Worm (Caenorhabditis elegans) whole organism, L2 larva: ENCODE data around the gene M199.8.
"Not testable (repeated sequence)": the region's sequence is repeated elsewhere in the genome, so short reads cannot be mapped to it uniquely, and the experiment has no call there.

Experiments used
- C34F6.9 ChIP-seq: fragments of 150-350 bp; optimal IDR thresholded peaks from 2 replicates; lab custom pipeline; 2014; ENCODE audit warnings: missing biosample characterization, missing genetic modification characterization
- F13H6.1 ChIP-seq: sonication (generic microtip); optimal IDR thresholded peaks from 2 replicates; lab custom pipeline; 2016; ENCODE audit warnings: missing genetic modification characterization, missing compliant biosample characterization
- R02D3.7 ChIP-seq: fragments of 150-350 bp; optimal IDR thresholded peaks from 2 replicates; lab custom pipeline; 2014; ENCODE audit warnings: missing biosample characterization, missing genetic modification characterization
- Y55F3AM.14 ChIP-seq: fragments of 200-800 bp; sonication (Bioruptor generic); optimal IDR thresholded peaks from 2 replicates; lab custom pipeline; 2018; ENCODE audit warnings: mild to moderate bottlenecking, missing genetic modification characterization, missing compliant biosample characterization
- ZK546.5 ChIP-seq: sonication (generic microtip); optimal IDR thresholded peaks from 2 replicates; lab custom pipeline; 2017; ENCODE audit warnings: missing biosample characterization, missing genetic modification characterization
- alr-1 ChIP-seq: fragments of 150-350 bp; optimal IDR thresholded peaks from 2 replicates; lab custom pipeline; 2014; ENCODE audit warnings: missing biosample characterization, missing genetic modification characterization
- aly-2 ChIP-seq: fragments of 150-350 bp; optimal IDR thresholded peaks from 2 replicates; lab custom pipeline; 2014; ENCODE audit warnings: missing biosample characterization, missing genetic modification characterization
- ama-1 ChIP-seq: fragments of 150-350 bp; optimal IDR thresholded peaks from 2 replicates; lab custom pipeline; 2018; ENCODE audit warnings: inconsistent platforms
- ceh-16 ChIP-seq: fragments of 150-350 bp; optimal IDR thresholded peaks from 2 replicates; lab custom pipeline; 2014; ENCODE audit warnings: missing biosample characterization, missing genetic modification characterization
- ceh-82 ChIP-seq: fragments of 150-350 bp; optimal IDR thresholded peaks from 2 replicates; lab custom pipeline; 2014; ENCODE audit warnings: missing biosample characterization, missing genetic modification characterization
- dmd-4 ChIP-seq: sonication (generic microtip); optimal IDR thresholded peaks from 2 replicates; lab custom pipeline; 2017; ENCODE audit warnings: missing biosample characterization, missing genetic modification characterization
- egl-27 ChIP-seq: sonication (generic microtip); optimal IDR thresholded peaks from 3 replicates; lab custom pipeline; 2017; ENCODE audit warnings: missing biosample characterization, missing genetic modification reagents, missing genetic modification characterization
- elt-3 ChIP-seq: sonication (generic microtip); optimal IDR thresholded peaks from 2 replicates; lab custom pipeline; 2017; ENCODE audit warnings: missing biosample characterization, missing genetic modification characterization
- lin-39 ChIP-seq: fragments of 150-350 bp; optimal IDR thresholded peaks from 2 replicates; lab custom pipeline; 2014; ENCODE audit warnings: missing biosample characterization, missing genetic modification reagents, missing genetic modification characterization
- mab-5 ChIP-seq: fragments of 150-350 bp; optimal IDR thresholded peaks from 2 replicates; lab custom pipeline; 2014; ENCODE audit warnings: missing biosample characterization, missing genetic modification characterization
- mbf-1 ChIP-seq: sonication (generic microtip); optimal IDR thresholded peaks from 2 replicates; lab custom pipeline; 2017; ENCODE audit warnings: missing biosample characterization, missing genetic modification characterization
- mdl-1 ChIP-seq, 2 experiments: fragments of 150-350 bp in 1 of 2; sonication (generic microtip) in 1 of 2; optimal IDR thresholded peaks; 2 replicates each; lab custom pipeline; 2017; ENCODE audit warnings: missing biosample characterization in 2 of 2, missing genetic modification characterization in 2 of 2
- nhr-10 ChIP-seq: sonication (generic microtip); optimal IDR thresholded peaks from 2 replicates; lab custom pipeline; 2017; ENCODE audit warnings: missing biosample characterization, missing genetic modification characterization
- nhr-21 ChIP-seq: fragments of 150-350 bp; optimal IDR thresholded peaks from 2 replicates; lab custom pipeline; 2014; ENCODE audit warnings: missing biosample characterization, missing genetic modification characterization
- nhr-23 ChIP-seq: fragments of 150-350 bp; optimal IDR thresholded peaks from 2 replicates; lab custom pipeline; 2014; ENCODE audit warnings: missing biosample characterization, missing genetic modification reagents, missing genetic modification characterization
- nhr-25 ChIP-seq: fragments of 150-350 bp; sonication (generic microtip); optimal IDR thresholded peaks from 3 replicates; lab custom pipeline; 2014; ENCODE audit warnings: missing biosample characterization, missing genetic modification characterization
- nhr-6 ChIP-seq: fragments of 150-350 bp; optimal IDR thresholded peaks from 2 replicates; lab custom pipeline; 2014; ENCODE audit warnings: missing biosample characterization, missing genetic modification characterization
- nhr-77 ChIP-seq: fragments of 150-350 bp; optimal IDR thresholded peaks from 2 replicates; lab custom pipeline; 2014; ENCODE audit warnings: missing biosample characterization, missing genetic modification characterization
- peb-1 ChIP-seq: fragments of 150-350 bp; optimal IDR thresholded peaks from 2 replicates; lab custom pipeline; 2014; ENCODE audit warnings: missing biosample characterization, missing genetic modification characterization
- sem-4 ChIP-seq: fragments of 150-350 bp; optimal IDR thresholded peaks from 2 replicates; lab custom pipeline; 2014; ENCODE audit warnings: missing biosample characterization, missing genetic modification reagents, missing genetic modification characterization
- skn-1 ChIP-seq: sonication (generic microtip); optimal IDR thresholded peaks from 2 replicates; lab custom pipeline; 2017; ENCODE audit warnings: missing biosample characterization, missing genetic modification characterization
- sma-3 ChIP-seq: sonication (generic microtip); optimal IDR thresholded peaks from 2 replicates; lab custom pipeline; 2016; ENCODE audit warnings: missing genetic modification reagents, missing genetic modification characterization, missing compliant biosample characterization
- sma-9 ChIP-seq, 2 experiments: fragments of 150-350 bp in 1 of 2; sonication (generic microtip) in 1 of 2; optimal IDR thresholded peaks; 2 replicates each; lab custom pipeline; 2014 to 2016; ENCODE audit warnings: missing genetic modification characterization in 2 of 2, mild to moderate bottlenecking in 1 of 2, missing biosample characterization in 1 of 2, missing compliant biosample characterization in 1 of 2, missing genetic modification reagents in 1 of 2, moderate library complexity in 1 of 2
- snpc-4 ChIP-seq: fragments of 150-350 bp; optimal IDR thresholded peaks from 2 replicates; lab custom pipeline; 2014; ENCODE audit warnings: missing biosample characterization, missing genetic modification characterization
- unc-39 ChIP-seq: fragments of 150-350 bp; optimal IDR thresholded peaks from 2 replicates; lab custom pipeline; 2014; ENCODE audit warnings: missing biosample characterization, missing genetic modification characterization
- unc-55 ChIP-seq: fragments of 150-350 bp; sonication (generic microtip); optimal IDR thresholded peaks from 3 replicates; lab custom pipeline; 2014; ENCODE audit warnings: missing biosample characterization, missing genetic modification reagents, missing genetic modification characterization
- unc-62 ChIP-seq: fragments of 150-350 bp; optimal IDR thresholded peaks from 2 replicates; lab custom pipeline; 2014; ENCODE audit warnings: missing biosample characterization, missing genetic modification reagents, missing genetic modification characterization
- zag-1 ChIP-seq: fragments of 150-350 bp; optimal IDR thresholded peaks from 2 replicates; lab custom pipeline; 2014; ENCODE audit warnings: missing biosample characterization, missing genetic modification characterization
- ztf-1 ChIP-seq: fragments of 200-800 bp; sonication (Bioruptor generic); conservative IDR thresholded peaks from 2 replicates; pipeline ENCODE4 v1.3.6; 2022; ENCODE audit warnings: missing genetic modification characterization, missing compliant biosample characterization
- ztf-11 ChIP-seq: sonication (generic microtip); optimal IDR thresholded peaks from 2 replicates; lab custom pipeline; 2017; ENCODE audit warnings: missing biosample characterization, missing genetic modification characterization

Gene M199.8

ce11 chrIV:15133899-15134298 lies at the start of gene M199.8:
TSS of gene M199.8 (minus strand) at chrIV:15133999.
- TF ChIP-seq Y55F3AM.14 (GFP tag; lab: Kevin White, UChicago); ceh-16; nhr-77 (tag; lab: Kevin White, UChicago): not testable (repeated sequence)
- TF ChIP-seq, all 48 proteins: peak for 0; not testable (repeated sequence) for 48

DNA sequence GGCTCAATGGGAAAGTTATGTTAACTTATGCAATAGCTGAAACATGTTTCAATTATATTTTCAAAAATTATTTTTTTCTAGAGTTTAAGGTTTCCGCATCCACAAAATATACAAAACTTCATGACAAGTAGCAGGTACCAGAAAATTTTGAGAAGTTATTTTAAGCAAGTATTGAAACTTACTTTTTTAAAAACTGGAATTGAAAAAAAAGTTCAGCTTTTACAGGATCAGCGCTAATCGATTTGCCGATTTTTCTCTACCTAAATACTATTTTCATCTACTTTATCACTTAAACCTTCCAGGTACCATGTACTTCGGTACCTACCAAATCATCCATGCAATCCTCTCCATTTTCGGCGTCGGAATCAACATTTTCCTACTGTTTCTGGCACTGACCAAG lies 45.8 kb upstream of the M199.8 start, which contains the start of gene srd-23:
srd-23 (plus strand) TSS at position 301 of the 400 bp plus-strand sequence.
- TF ChIP-seq ztf-1 (GFP tag; lab: Robert Waterston, UW): no peak
- TF ChIP-seq unc-62: no peak
- no peak for TF ChIP-seq C34F6.9 (tag; lab: Kevin White, UChicago)
- TF ChIP-seq sem-4 (tag; lab: Kevin White, UChicago): no peak
- no peak for TF ChIP-seq snpc-4
- no peak for TF ChIP-seq mbf-1 (tag; lab: Kevin White, UChicago)
- TF ChIP-seq mdl-1 (tag; optimal IDR thresholded peaks at IDR 0.05; lab: Kevin White, UChicago): no peak
- no peak for TF ChIP-seq R02D3.7 (tag; lab: Kevin White, UChicago)
- TF ChIP-seq mab-5: no peak
- no peak for TF ChIP-seq ZK546.5 (tag; lab: Kevin White, UChicago)
- TF ChIP-seq lin-39 (tag; lab: Kevin White, UChicago): no peak
- no peak for TF ChIP-seq nhr-77 (tag; lab: Kevin White, UChicago)
- TF ChIP-seq F13H6.1 (tag; lab: Kevin White, UChicago): no peak
- no peak for TF ChIP-seq peb-1 (tag; lab: Kevin White, UChicago)
- TF ChIP-seq nhr-6 (tag; lab: Kevin White, UChicago): no peak
- TF ChIP-seq, all 48 proteins: peak for 0

ce11 chrIV:15175487-15176128 lies 41.8 kb upstream of the M199.8 start, which contains the start of gene Y40H7A.4:
TSS of gene Y40H7A.4 (minus strand) at chrIV:15175537.
- TF ChIP-seq ceh-82 (tag; lab: Kevin White, UChicago) (no peak), dmd-4 (no peak), elt-3 (tag; lab: Kevin White, UChicago) (no peak), mdl-1 (tag; optimal IDR thresholded peaks at IDR 0.05; lab: Kevin White, UChicago) (no peak), ztf-1 (GFP tag; lab: Robert Waterston, UW) (no peak), zag-1 (tag; lab: Kevin White, UChicago) (no peak), sma-9 (GFP tag; optimal IDR thresholded peaks at IDR 0.05; lab: Kevin White, UChicago) (no peak), sma-9 (tag; optimal IDR thresholded peaks at IDR 0.05; lab: Kevin White, UChicago) (no peak)

DNA sequence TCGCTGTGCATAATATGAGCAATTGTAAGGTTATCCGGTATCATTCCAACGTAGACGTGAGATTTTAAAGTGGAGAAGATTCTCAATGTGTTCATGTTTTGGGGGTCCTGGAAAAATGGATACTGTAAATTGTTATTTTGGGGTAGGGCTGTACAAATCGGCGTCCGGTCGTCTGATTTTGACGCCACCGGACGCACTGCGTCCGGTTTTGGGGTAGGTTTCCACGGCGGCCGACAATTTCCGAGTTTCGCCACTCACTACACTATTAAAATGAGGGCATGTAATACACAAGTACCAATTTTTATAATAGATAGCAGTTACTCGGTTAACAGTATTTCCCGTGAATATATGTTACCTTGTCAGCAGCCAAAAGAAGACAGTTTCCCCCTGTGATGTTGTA lies 34.6 kb upstream of the M199.8 start:
- no peak for TF ChIP-seq unc-62
- TF ChIP-seq ceh-82 (tag; lab: Kevin White, UChicago): no peak
- TF ChIP-seq ama-1 (lab: Kevin White, UChicago): no peak
- no peak for TF ChIP-seq ztf-1 (GFP tag; lab: Robert Waterston, UW)
- no peak for TF ChIP-seq nhr-10 (tag; lab: Kevin White, UChicago)
- TF ChIP-seq alr-1: no peak
- TF ChIP-seq nhr-23: no peak
- no peak for TF ChIP-seq zag-1 (tag; lab: Kevin White, UChicago)
- no peak for TF ChIP-seq skn-1
- TF ChIP-seq F13H6.1 (tag; lab: Kevin White, UChicago): no peak
- no peak for TF ChIP-seq mab-5
- TF ChIP-seq unc-55 (GFP tag; lab: Kevin White, UChicago): no peak

DNA sequence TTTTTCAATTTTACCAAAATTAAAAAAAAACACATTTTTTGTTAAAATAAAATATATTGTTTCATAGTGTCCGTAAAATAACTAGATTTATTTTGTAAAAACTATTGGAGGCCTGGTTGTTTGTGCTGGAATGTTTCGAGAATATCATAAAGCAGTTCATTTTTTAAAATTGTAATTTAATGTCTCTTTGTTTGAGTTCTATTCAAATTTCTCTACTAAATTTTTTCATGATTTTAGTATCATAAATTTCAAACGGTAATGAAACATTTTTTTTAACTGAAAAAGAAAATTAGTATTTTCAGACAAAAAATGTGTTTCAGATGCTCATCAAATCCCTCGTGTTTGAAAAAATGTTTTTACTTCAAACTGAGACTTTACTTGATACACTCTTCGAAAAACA lies 31.8 kb upstream of the M199.8 start:
- TF ChIP-seq nhr-10 (tag; lab: Kevin White, UChicago): no peak
- TF ChIP-seq ceh-16: no peak
- TF ChIP-seq nhr-25 (tag; lab: Kevin White, UChicago): no peak
- no peak for TF ChIP-seq ceh-82 (tag; lab: Kevin White, UChicago)
- no peak for TF ChIP-seq snpc-4
- TF ChIP-seq zag-1 (tag; lab: Kevin White, UChicago): no peak
- no peak for TF ChIP-seq sma-3 (GFP tag; lab: Kevin White, UChicago)
- TF ChIP-seq nhr-21 (tag; lab: Kevin White, UChicago): no peak
- no peak for TF ChIP-seq ztf-11 (tag; lab: Kevin White, UChicago)
- TF ChIP-seq sem-4 (tag; lab: Kevin White, UChicago): no peak
- no peak for TF ChIP-seq mbf-1 (tag; lab: Kevin White, UChicago)
- TF ChIP-seq unc-39 (tag; lab: Kevin White, UChicago): no peak
- TF ChIP-seq aly-2: no peak
- TF ChIP-seq peb-1 (tag; lab: Kevin White, UChicago): no peak
- TF ChIP-seq egl-27: no peak
- TF ChIP-seq Y55F3AM.14 (GFP tag; lab: Kevin White, UChicago): no peak
- TF ChIP-seq, all 48 proteins: peak for 0
